Fruit fly (Drosophila melanogaster) whole organism, embryonic: ENCODE measurements around the gene CG10866.

ENCODE experiments used
- Abd-B ChIP-seq: fragments of 200-800 bp; sonication (Bioruptor generic); optimal IDR thresholded peaks from 2 replicates; lab custom pipeline; 2018; ENCODE audit warnings: missing biosample characterization, mild to moderate bottlenecking, missing genetic modification characterization, moderate library complexity
- B-H2 ChIP-seq: fragments of 200-800 bp; sonication (Bioruptor generic); optimal IDR thresholded peaks from 2 replicates; lab custom pipeline; 2018; ENCODE audit warnings: missing biosample characterization, mild to moderate bottlenecking, missing genetic modification characterization
- C15 ChIP-seq: fragments of 200-800 bp; sonication (Bioruptor generic); IDR thresholded peaks from 3 replicates; pipeline ENCODE4 v1.3.6; 2022; ENCODE audit warnings: missing biosample characterization, missing genetic modification characterization
- CG11085 ChIP-seq: fragments of 200-800 bp; sonication (Bioruptor generic); IDR thresholded peaks from 2 replicates; pipeline ENCODE4 v1.3.6; 2022; ENCODE audit warnings: missing biosample characterization, missing genetic modification characterization
- CG12219 ChIP-seq: fragments of 200-800 bp; sonication (Bioruptor generic); optimal IDR thresholded peaks from 3 replicates; lab custom pipeline; 2018; ENCODE audit warnings: missing biosample characterization, mild to moderate bottlenecking, missing genetic modification characterization
- CG12942 ChIP-seq: fragments of 200-800 bp; sonication (Bioruptor generic); optimal IDR thresholded peaks from 3 replicates; lab custom pipeline; 2016; ENCODE audit warnings: missing biosample characterization, missing genetic modification characterization
- CG13123 ChIP-seq: fragments of 200-800 bp; sonication (Bioruptor generic); optimal IDR thresholded peaks from 2 replicates; lab custom pipeline; 2016; ENCODE audit warnings: missing biosample characterization, missing genetic modification characterization
- CG14014 ChIP-seq: fragments of 200-800 bp; sonication (Bioruptor generic); IDR thresholded peaks from 2 replicates; pipeline ENCODE4 v1.3.6; 2022; ENCODE audit warnings: missing biosample characterization, missing genetic modification characterization
- CG14965 ChIP-seq: fragments of 200-800 bp; sonication (Bioruptor generic); optimal IDR thresholded peaks from 2 replicates; lab custom pipeline; 2016; ENCODE audit warnings: missing biosample characterization, missing genetic modification characterization, borderline replicate concordance
- CG1602 ChIP-seq: fragments of 200-800 bp; sonication (Bioruptor generic); optimal IDR thresholded peaks from 3 replicates; lab custom pipeline; 2016; ENCODE audit warnings: missing biosample characterization, missing genetic modification characterization
- CG18262 ChIP-seq: fragments of 200-800 bp; optimal IDR thresholded peaks from 3 replicates; lab custom pipeline; 2019; ENCODE audit warnings: missing biosample characterization, mild to moderate bottlenecking, missing genetic modification characterization, moderate library complexity
- CG42726 ChIP-seq: fragments of 200-800 bp; sonication (Bioruptor generic); IDR thresholded peaks from 2 replicates; pipeline ENCODE4 v1.3.6; 2022; ENCODE audit warnings: missing biosample characterization, missing genetic modification characterization; ENCODE audit not compliant: partially characterized antibody
- CG5953 ChIP-seq: fragments of 200-800 bp; sonication (Bioruptor generic); IDR thresholded peaks from 2 replicates; pipeline ENCODE4 v1.3.6; 2022; ENCODE audit warnings: missing biosample characterization, missing genetic modification characterization
- CG6254 ChIP-seq: fragments of 200-800 bp; sonication (Bioruptor generic); optimal IDR thresholded peaks from 3 replicates; lab custom pipeline; 2017; ENCODE audit warnings: mild to moderate bottlenecking, missing biosample characterization, missing genetic modification reagents, missing genetic modification characterization
- CG6654 ChIP-seq: fragments of 200-800 bp; sonication (Bioruptor generic); optimal IDR thresholded peaks from 2 replicates; lab custom pipeline; 2017; ENCODE audit warnings: missing biosample characterization, mild to moderate bottlenecking, missing genetic modification characterization
- CG6791 ChIP-seq: fragments of 200-800 bp; sonication (Bioruptor generic); IDR thresholded peaks from 3 replicates; pipeline ENCODE4 v1.3.6; 2022; ENCODE audit warnings: missing biosample characterization, missing genetic modification characterization; ENCODE audit not compliant: partially characterized antibody
- CG7745 ChIP-seq: fragments of 200-800 bp; sonication (Bioruptor generic); optimal IDR thresholded peaks from 2 replicates; lab custom pipeline; 2018; ENCODE audit warnings: missing biosample characterization, mild to moderate bottlenecking, missing genetic modification characterization, moderate library complexity
- CG7839 ChIP-seq: fragments of 200-800 bp; sonication (Bioruptor generic); optimal IDR thresholded peaks from 3 replicates; lab custom pipeline; 2018; ENCODE audit warnings: missing biosample characterization, mild to moderate bottlenecking, missing genetic modification characterization, moderate library complexity
- HLH54F ChIP-seq: fragments of 200-800 bp; sonication (Bioruptor generic); optimal IDR thresholded peaks from 3 replicates; lab custom pipeline; 2016; ENCODE audit warnings: missing biosample characterization, missing genetic modification characterization
- Hr39 ChIP-seq: fragments of >200 bp; optimal IDR thresholded peaks from 2 replicates; lab custom pipeline; 2017
- Lhr ChIP-seq: fragments of 200-800 bp; sonication (Bioruptor generic); optimal IDR thresholded peaks from 3 replicates; lab custom pipeline; 2017; ENCODE audit warnings: mild to moderate bottlenecking, missing biosample characterization, missing genetic modification reagents, missing genetic modification characterization
- Mad ChIP-seq: fragments of 200-800 bp; sonication (Bioruptor generic); optimal IDR thresholded peaks from 2 replicates; lab custom pipeline; 2016; ENCODE audit warnings: missing biosample characterization, missing genetic modification characterization
- Med ChIP-seq: fragments of 200-800 bp; sonication (Bioruptor generic); peaks from one replicate; lab custom pipeline; 2016; ENCODE audit warnings: missing biosample characterization, missing genetic modification characterization, mild to moderate bottlenecking, inconsistent platforms, moderate library complexity
- Mrtf ChIP-seq: fragments of 200-800 bp; sonication (Bioruptor generic); IDR thresholded peaks from 3 replicates; pipeline ENCODE4 v1.3.6; 2022; ENCODE audit warnings: missing biosample characterization, missing genetic modification characterization
- NK7.1 ChIP-seq: fragments of 200-800 bp; sonication (Bioruptor generic); optimal IDR thresholded peaks from 3 replicates; lab custom pipeline; 2016; ENCODE audit warnings: missing biosample characterization, missing genetic modification characterization
- Optix ChIP-seq: fragments of 200-800 bp; sonication (Bioruptor generic); IDR thresholded peaks from 3 replicates; pipeline ENCODE4 v1.3.6; 2022; ENCODE audit warnings: missing biosample characterization, missing genetic modification characterization
- Sin3A ChIP-seq: fragments of >200 bp; optimal IDR thresholded peaks from 2 replicates; lab custom pipeline; 2018
- Xbp1 ChIP-seq: fragments of 200-800 bp; sonication (Bioruptor generic); optimal IDR thresholded peaks from 3 replicates; lab custom pipeline; 2016; ENCODE audit warnings: missing biosample characterization, mild to moderate bottlenecking, missing genetic modification characterization
- al ChIP-seq: fragments of 200-800 bp; sonication (Bioruptor generic); IDR thresholded peaks from 2 replicates; pipeline ENCODE4 v1.3.6; 2022; ENCODE audit warnings: missing biosample characterization, missing genetic modification characterization
- amos ChIP-seq: fragments of 200-800 bp; sonication (Bioruptor generic); IDR thresholded peaks from 2 replicates; pipeline ENCODE4 v1.3.6; 2022; ENCODE audit warnings: missing biosample characterization, missing genetic modification characterization; ENCODE audit not compliant: partially characterized antibody
- ap ChIP-seq: fragments of 200-800 bp; sonication (Bioruptor generic); IDR thresholded peaks from 2 replicates; pipeline ENCODE4 v1.3.6; 2022; ENCODE audit warnings: missing biosample characterization, missing genetic modification characterization
- bigmax ChIP-seq: fragments of 200-800 bp; sonication (Bioruptor generic); optimal IDR thresholded peaks from 2 replicates; lab custom pipeline; 2018; ENCODE audit warnings: missing biosample characterization, mild to moderate bottlenecking, missing genetic modification characterization
- bsh ChIP-seq, 2 experiments: fragments of 200-800 bp; sonication (Bioruptor generic); optimal IDR thresholded peaks; 2 replicates each; lab custom pipeline; 2017 to 2018; ENCODE audit warnings: mild to moderate bottlenecking in 2 of 2, missing biosample characterization in 2 of 2, missing genetic modification characterization in 2 of 2, moderate library complexity in 1 of 2
- cato ChIP-seq: fragments of 200-800 bp; sonication (Bioruptor generic); optimal IDR thresholded peaks from 2 replicates; lab custom pipeline; 2016; ENCODE audit warnings: missing biosample characterization, missing genetic modification characterization, borderline replicate concordance
- chm ChIP-seq: fragments of 200-800 bp; sonication (Bioruptor generic); IDR thresholded peaks from 2 replicates; pipeline ENCODE4 v1.3.6; 2022; ENCODE audit warnings: missing biosample characterization, missing genetic modification characterization
- disco-r ChIP-seq: fragments of 200-800 bp; sonication (Bioruptor generic); optimal IDR thresholded peaks from 2 replicates; lab custom pipeline; 2016; ENCODE audit warnings: missing biosample characterization, missing genetic modification characterization
- eve ChIP-seq, 2 experiments: fragments of >200 bp; optimal IDR thresholded peaks; 2 replicates each; lab custom pipeline; 2017; ENCODE audit warnings: missing biosample characterization in 2 of 2, missing genetic modification characterization in 2 of 2
- fu2 ChIP-seq: fragments of 200-800 bp; sonication (Bioruptor generic); optimal IDR thresholded peaks from 2 replicates; lab custom pipeline; 2016; ENCODE audit warnings: missing biosample characterization, missing genetic modification characterization
- hbn ChIP-seq: fragments of 200-800 bp; sonication (Bioruptor generic); IDR thresholded peaks from 2 replicates; pipeline ENCODE4 v1.3.6; 2022; ENCODE audit warnings: missing biosample characterization, missing genetic modification characterization; ENCODE audit not compliant: partially characterized antibody
- kah ChIP-seq: fragments of 200-800 bp; sonication (Bioruptor generic); optimal IDR thresholded peaks from 2 replicates; lab custom pipeline; 2018; ENCODE audit warnings: missing biosample characterization, mild to moderate bottlenecking, missing genetic modification characterization
- klu ChIP-seq: fragments of 200-800 bp; sonication (Bioruptor generic); IDR thresholded peaks from 2 replicates; pipeline ENCODE4 v1.3.6; 2022; ENCODE audit warnings: missing biosample characterization, missing genetic modification characterization
- lab ChIP-seq: fragments of 200-800 bp; sonication (Bioruptor generic); optimal IDR thresholded peaks from 3 replicates; lab custom pipeline; 2017; ENCODE audit warnings: missing biosample characterization, missing genetic modification characterization, mild to moderate bottlenecking, moderate library complexity, missing genetic modification reagents
- maf-S ChIP-seq: fragments of 200-800 bp; sonication (Bioruptor generic); optimal IDR thresholded peaks from 2 replicates; lab custom pipeline; 2016; ENCODE audit warnings: missing biosample characterization, missing genetic modification characterization
- onecut ChIP-seq: fragments of 200-800 bp; sonication (Bioruptor generic); IDR thresholded peaks from 2 replicates; pipeline ENCODE4 v1.3.6; 2022; ENCODE audit warnings: missing biosample characterization, missing genetic modification characterization
- pfk ChIP-seq: fragments of 200-800 bp; sonication (Bioruptor generic); optimal IDR thresholded peaks from 2 replicates; lab custom pipeline; 2018; ENCODE audit warnings: missing biosample characterization, mild to moderate bottlenecking, missing genetic modification characterization, moderate library complexity
- pnt ChIP-seq: fragments of 200-800 bp; sonication (Bioruptor generic); optimal IDR thresholded peaks from 3 replicates; lab custom pipeline; 2016; ENCODE audit warnings: missing biosample characterization, missing genetic modification characterization
- slou ChIP-seq: fragments of 200-800 bp; sonication (Bioruptor generic); optimal IDR thresholded peaks from 3 replicates; lab custom pipeline; 2016; ENCODE audit warnings: missing biosample characterization, missing genetic modification characterization
- sob ChIP-seq: fragments of 200-800 bp; sonication (Bioruptor generic); IDR thresholded peaks from 2 replicates; pipeline ENCODE4 v1.3.6; 2022; ENCODE audit warnings: missing biosample characterization, missing genetic modification characterization
- ssp ChIP-seq: fragments of 200-800 bp; sonication (Bioruptor generic); IDR thresholded peaks from 2 replicates; pipeline ENCODE4 v1.3.6; 2022; ENCODE audit warnings: missing biosample characterization, missing genetic modification characterization
- tup ChIP-seq: fragments of 200-800 bp; sonication (Bioruptor generic); optimal IDR thresholded peaks from 2 replicates; lab custom pipeline; 2016; ENCODE audit warnings: missing biosample characterization, mild to moderate bottlenecking, missing genetic modification characterization, moderate library complexity
- twi ChIP-seq: fragments of 200-800 bp; optimal IDR thresholded peaks from 2 replicates; lab custom pipeline; 2019; ENCODE audit warnings: missing biosample characterization, mild to moderate bottlenecking, missing genetic modification characterization, moderate library complexity
- zen ChIP-seq: fragments of 200-800 bp; sonication (Bioruptor generic); optimal IDR thresholded peaks from 3 replicates; lab custom pipeline; 2018; ENCODE audit warnings: missing biosample characterization, mild to moderate bottlenecking, missing genetic modification characterization, moderate library complexity

Gene CG10866

dm6 chr3L:3952468-3952867 is 14.7 kb upstream of the CG10866 start, which contains the start of gene CG14984 (continued):
- TF ChIP-seq HLH54F (GFP tag; lab: Kevin White, UChicago) (peak; percentile 19), sob (peak; percentile 72), lab (GFP tag; lab: Kevin White, UChicago) (peak; percentile 73), kah (GFP tag; lab: Kevin White, UChicago) (no peak), zen (tag; lab: Kevin White, UChicago) (no peak), Sin3A (lab: Kevin White, UChicago) (no peak), ssp (no peak), Optix (GFP tag; lab: Robert Waterston, UW) (no peak), Xbp1 (GFP tag; lab: Kevin White, UChicago) (peak; percentile 20), amos (GFP tag; lab: Robert Waterston, UW) (no peak), CG6654 (GFP tag; lab: Kevin White, UChicago) (no peak), CG12942 (GFP tag; lab: Kevin White, UChicago) (no peak), C15 (GFP tag; lab: Robert Waterston, UW) (no peak), eve (GFP tag; optimal IDR thresholded peaks at IDR 0.05; lab: Kevin White, UChicago) (no peak), al (GFP tag; lab: Robert Waterston, UW) (peak; percentile 82), bigmax (no peak), fu2 (GFP tag; lab: Kevin White, UChicago) (peak; percentile 30), B-H2 (no peak), CG7745 (tag; lab: Kevin White, UChicago) (no peak), cato (GFP tag; lab: Kevin White, UChicago) (no peak), onecut (GFP tag; lab: Robert Waterston, UW) (no peak), klu (GFP tag; lab: Robert Waterston, UW) (peak; percentile 61), CG42726 (GFP tag; lab: Robert Waterston, UW) (no peak), pfk (GFP tag; lab: Kevin White, UChicago) (no peak), Lhr (GFP tag; lab: Kevin White, UChicago) (no peak), Abd-B (GFP tag; lab: Kevin White, UChicago) (no peak), CG18262 (tag; lab: Kevin White, UChicago) (no peak), bsh (GFP tag; optimal IDR thresholded peaks at IDR 0.05; lab: Kevin White, UChicago) (no peak), CG14014 (peak; percentile 45; the same call in 1 of the 2 replicates), CG12219 (GFP tag; lab: Kevin White, UChicago) (no peak), CG6791 (no peak), chm (no peak), Mrtf (GFP tag; lab: Robert Waterston, UW) (no peak), tup (GFP tag; lab: Kevin White, UChicago) (no peak), CG5953 (GFP tag; lab: Robert Waterston, UW) (no peak), CG7839 (tag; lab: Kevin White, UChicago) (peak; percentile 31), CG1602 (GFP tag; lab: Kevin White, UChicago) (no peak), twi (no peak), slou (GFP tag; lab: Kevin White, UChicago) (no peak), CG13123 (no peak), CG11085 (no peak), Hr39 (lab: Kevin White, UChicago) (no peak), disco-r (no peak), pnt (GFP tag; lab: Kevin White, UChicago) (peak; percentile 29), maf-S (GFP tag; lab: Kevin White, UChicago) (no peak), NK7.1 (GFP tag; lab: Kevin White, UChicago) (no peak), Med (GFP tag; lab: Kevin White, UChicago) (peak; percentile 86), CG14965 (GFP tag; lab: Kevin White, UChicago) (no peak), Mad (no peak), CG6254 (no peak), hbn (GFP tag; lab: Robert Waterston, UW) (no peak), ap (GFP tag; lab: Robert Waterston, UW) (no peak)
